Worm (Caenorhabditis elegans) whole organism, young adult: ENCODE data around the gene Y53F4B.36.
"Not testable (repeated sequence)": the region's sequence is repeated elsewhere in the genome, so short reads cannot be mapped to it uniquely, and the experiment has no call there.

ENCODE experiments used
- B0261.1 ChIP-seq: sonication (generic microtip); optimal IDR thresholded peaks from 2 replicates; lab custom pipeline; 2016; ENCODE audit warnings: mild to moderate bottlenecking, missing genetic modification characterization, moderate library complexity, missing compliant biosample characterization
- C06A6.2 ChIP-seq: fragments of 200-800 bp; sonication (Bioruptor generic); conservative IDR thresholded peaks from 2 replicates; pipeline ENCODE4 v1.3.6; 2022; ENCODE audit warnings: missing genetic modification characterization, missing compliant biosample characterization
- C17E4.6 ChIP-seq: fragments of 200-800 bp; sonication (Bioruptor generic); IDR thresholded peaks from 2 replicates; pipeline ENCODE4 v1.3.6; 2022; ENCODE audit warnings: missing genetic modification reagents, missing genetic modification characterization, missing compliant biosample characterization
- D2030.7 ChIP-seq: fragments of 200-800 bp; sonication (Bioruptor generic); IDR thresholded peaks from 2 replicates; pipeline ENCODE4 v1.3.6; 2022; ENCODE audit warnings: missing genetic modification reagents, missing genetic modification characterization, missing compliant biosample characterization
- F10E7.11 ChIP-seq: sonication (generic microtip); optimal IDR thresholded peaks from 2 replicates; lab custom pipeline; 2017; ENCODE audit warnings: mild to moderate bottlenecking, missing genetic modification characterization, moderate library complexity, missing compliant biosample characterization
- F33H1.4 ChIP-seq: fragments of 200-800 bp; sonication (Bioruptor generic); IDR thresholded peaks from 2 replicates; pipeline ENCODE4 v1.3.6; 2022; ENCODE audit warnings: missing genetic modification reagents, missing genetic modification characterization, missing compliant biosample characterization
- Y95B8A.8 ChIP-seq: fragments of 200-800 bp; sonication (Bioruptor generic); IDR thresholded peaks from 2 replicates; pipeline ENCODE4 v1.3.6; 2022; ENCODE audit warnings: missing genetic modification reagents, missing genetic modification characterization, missing compliant biosample characterization
- ama-1 ChIP-seq, 3 experiments: fragments of 150-350 bp in 1 of 3; sonication (generic microtip) in 2 of 3; optimal IDR thresholded peaks; 2 replicates each; lab custom pipeline; 2014 to 2018; ENCODE audit warnings: missing biosample characterization in 2 of 3, missing genetic modification characterization in 2 of 3, missing genetic modification reagents in 2 of 3
- aptf-3 ChIP-seq: fragments of 200-800 bp; sonication (Bioruptor generic); IDR thresholded peaks from 2 replicates; pipeline ENCODE4 v1.3.6; 2022; ENCODE audit warnings: missing genetic modification characterization, missing compliant biosample characterization
- attf-3 ChIP-seq: fragments of 200-800 bp; sonication (Bioruptor generic); conservative IDR thresholded peaks from 2 replicates; pipeline ENCODE4 v1.3.6; 2022; ENCODE audit warnings: missing genetic modification reagents, missing genetic modification characterization, missing compliant biosample characterization
- attf-5 ChIP-seq: fragments of 200-800 bp; sonication (Bioruptor generic); optimal IDR thresholded peaks from 2 replicates; lab custom pipeline; 2018; ENCODE audit warnings: mild to moderate bottlenecking, missing genetic modification characterization, missing compliant biosample characterization
- attf-6 ChIP-seq: fragments of 200-800 bp; sonication (Bioruptor generic); IDR thresholded peaks from 2 replicates; pipeline ENCODE4 v1.3.6; 2022; ENCODE audit warnings: missing genetic modification reagents, missing genetic modification characterization, missing compliant biosample characterization
- ccch-3 ChIP-seq: fragments of 200-800 bp; sonication (Bioruptor generic); optimal IDR thresholded peaks from 2 replicates; lab custom pipeline; 2018; ENCODE audit warnings: mild to moderate bottlenecking, missing genetic modification characterization, missing compliant biosample characterization
- cebp-2 ChIP-seq: fragments of 200-800 bp; sonication (Bioruptor generic); IDR thresholded peaks from 2 replicates; pipeline ENCODE4 v1.3.6; 2022; ENCODE audit warnings: missing genetic modification characterization, missing compliant biosample characterization
- chd-7 ChIP-seq: sonication (generic microtip); optimal IDR thresholded peaks from 2 replicates; lab custom pipeline; 2016; ENCODE audit warnings: mild to moderate bottlenecking, missing genetic modification characterization, moderate library complexity, missing compliant biosample characterization
- die-1 ChIP-seq: sonication (generic microtip); optimal IDR thresholded peaks from 2 replicates; lab custom pipeline; 2016; ENCODE audit warnings: missing genotype, mild to moderate bottlenecking, missing genetic modification characterization, missing compliant biosample characterization
- dpl-1 ChIP-seq: fragments of 150-350 bp; optimal IDR thresholded peaks from 2 replicates; lab custom pipeline; 2014; ENCODE audit warnings: missing biosample characterization, missing genetic modification reagents, missing genetic modification characterization
- egl-18 ChIP-seq: fragments of 200-800 bp; sonication (Bioruptor generic); IDR thresholded peaks from 2 replicates; pipeline ENCODE4 v1.3.6; 2022; ENCODE audit warnings: missing genetic modification reagents, missing genetic modification characterization, missing compliant biosample characterization
- egrh-3 ChIP-seq: fragments of 200-800 bp; sonication (Bioruptor generic); IDR thresholded peaks from 2 replicates; pipeline ENCODE4 v1.3.6; 2022; ENCODE audit warnings: missing genetic modification reagents, missing genetic modification characterization, missing compliant biosample characterization
- ekl-4 ChIP-seq: fragments of 200-800 bp; sonication (Bioruptor generic); IDR thresholded peaks from 2 replicates; pipeline ENCODE4 v1.3.6; 2022; ENCODE audit warnings: missing genetic modification reagents, missing genetic modification characterization, missing compliant biosample characterization
- fkh-3 ChIP-seq: sonication (generic microtip); optimal IDR thresholded peaks from 2 replicates; lab custom pipeline; 2016; ENCODE audit warnings: mild to moderate bottlenecking, missing genetic modification characterization, missing compliant biosample characterization
- hmg-1.2 ChIP-seq: fragments of 200-800 bp; sonication (Bioruptor generic); IDR thresholded peaks from 2 replicates; pipeline ENCODE4 v1.3.6; 2022; ENCODE audit warnings: missing genetic modification reagents, missing genetic modification characterization, missing compliant biosample characterization
- hsf-1 ChIP-seq: fragments of 200-800 bp; sonication (Bioruptor generic); IDR thresholded peaks from 2 replicates; pipeline ENCODE4 v1.3.6; 2022; ENCODE audit warnings: missing genetic modification reagents, missing genetic modification characterization, missing compliant biosample characterization
- lin-35 ChIP-seq, 3 experiments: fragments of 150-350 bp in 2 of 3; sonication (generic microtip) in 1 of 3; optimal IDR thresholded peaks; 2 replicates each; lab custom pipeline; 2014 to 2018; ENCODE audit warnings: missing biosample characterization in 3 of 3, missing genetic modification characterization in 3 of 3, missing genetic modification reagents in 3 of 3
- lin-54 ChIP-seq: fragments of 200-800 bp; sonication (Bioruptor generic); optimal IDR thresholded peaks from 2 replicates; lab custom pipeline; 2018; ENCODE audit warnings: mild to moderate bottlenecking, missing genetic modification characterization, missing compliant biosample characterization
- lir-1 ChIP-seq: fragments of 200-800 bp; sonication (Bioruptor generic); conservative IDR thresholded peaks from 2 replicates; pipeline ENCODE4 v1.3.6; 2022; ENCODE audit warnings: missing genetic modification reagents, missing genetic modification characterization, missing compliant biosample characterization
- lsl-1 ChIP-seq: fragments of 200-800 bp; sonication (Bioruptor generic); optimal IDR thresholded peaks from 2 replicates; lab custom pipeline; 2018; ENCODE audit warnings: mild to moderate bottlenecking, missing genetic modification characterization, moderate library complexity, missing compliant biosample characterization
- madf-3 ChIP-seq: fragments of 200-800 bp; sonication (Bioruptor generic); IDR thresholded peaks from 2 replicates; pipeline ENCODE4 v1.3.6; 2022; ENCODE audit warnings: missing genetic modification reagents, missing genetic modification characterization, missing compliant biosample characterization
- madf-8 ChIP-seq: fragments of 200-800 bp; sonication (Bioruptor generic); conservative IDR thresholded peaks from 2 replicates; pipeline ENCODE4 v1.3.6; 2022; ENCODE audit warnings: missing genetic modification reagents, missing genetic modification characterization, missing compliant biosample characterization
- mcd-1 ChIP-seq: fragments of 200-800 bp; sonication (Bioruptor generic); IDR thresholded peaks from 2 replicates; pipeline ENCODE4 v1.3.6; 2022; ENCODE audit warnings: missing genetic modification reagents, missing genetic modification characterization, missing compliant biosample characterization
- mel-28 ChIP-seq: sonication (generic microtip); optimal IDR thresholded peaks from 2 replicates; lab custom pipeline; 2016; ENCODE audit warnings: borderline replicate concordance, mild to moderate bottlenecking, missing genetic modification characterization, missing compliant biosample characterization
- nfyb-1 ChIP-seq: fragments of 200-800 bp; sonication (Bioruptor generic); IDR thresholded peaks from 2 replicates; pipeline ENCODE4 v1.3.6; 2022; ENCODE audit warnings: missing genetic modification reagents, missing genetic modification characterization, missing compliant biosample characterization
- nhr-179 ChIP-seq: sonication (generic microtip); optimal IDR thresholded peaks from 2 replicates; lab custom pipeline; 2016; ENCODE audit warnings: mild to moderate bottlenecking, missing genetic modification characterization, missing compliant biosample characterization
- nhr-80 ChIP-seq: sonication (generic microtip); optimal IDR thresholded peaks from 2 replicates; lab custom pipeline; 2016; ENCODE audit warnings: missing genetic modification characterization, missing compliant biosample characterization
- nhr-90 ChIP-seq: sonication (generic microtip); optimal IDR thresholded peaks from 2 replicates; lab custom pipeline; 2016; ENCODE audit warnings: missing genotype, mild to moderate bottlenecking, missing genetic modification characterization, missing compliant biosample characterization
- sdz-38 ChIP-seq: sonication (generic microtip); optimal IDR thresholded peaks from 2 replicates; lab custom pipeline; 2016; ENCODE audit warnings: missing genotype, missing genetic modification characterization, missing compliant biosample characterization
- sea-2 ChIP-seq: fragments of 200-800 bp; sonication (Bioruptor generic); IDR thresholded peaks from 2 replicates; pipeline ENCODE4 v1.3.6; 2022; ENCODE audit warnings: missing genetic modification characterization, missing compliant biosample characterization
- somi-1 ChIP-seq: fragments of 200-800 bp; sonication (Bioruptor generic); optimal IDR thresholded peaks from 2 replicates; lab custom pipeline; 2018; ENCODE audit warnings: mild to moderate bottlenecking, missing genetic modification characterization, missing compliant biosample characterization
- tlf-1 ChIP-seq: fragments of 200-800 bp; sonication (Bioruptor generic); optimal IDR thresholded peaks from 2 replicates; lab custom pipeline; 2018; ENCODE audit warnings: mild to moderate bottlenecking, missing genetic modification characterization, missing compliant biosample characterization
- zim-3 ChIP-seq: sonication (generic microtip); optimal IDR thresholded peaks from 2 replicates; lab custom pipeline; 2017; ENCODE audit warnings: mild to moderate bottlenecking, missing genetic modification characterization, moderate library complexity, missing compliant biosample characterization
- ztf-18 ChIP-seq: sonication (generic microtip); optimal IDR thresholded peaks from 2 replicates; lab custom pipeline; 2016; ENCODE audit warnings: missing genotype, mild to moderate bottlenecking, missing genetic modification characterization, missing compliant biosample characterization
- ztf-25 ChIP-seq: fragments of 200-800 bp; sonication (Bioruptor generic); IDR thresholded peaks from 2 replicates; pipeline ENCODE4 v1.3.6; 2022; ENCODE audit warnings: missing genetic modification reagents, missing genetic modification characterization, missing compliant biosample characterization

Gene Y53F4B.36

DNA sequence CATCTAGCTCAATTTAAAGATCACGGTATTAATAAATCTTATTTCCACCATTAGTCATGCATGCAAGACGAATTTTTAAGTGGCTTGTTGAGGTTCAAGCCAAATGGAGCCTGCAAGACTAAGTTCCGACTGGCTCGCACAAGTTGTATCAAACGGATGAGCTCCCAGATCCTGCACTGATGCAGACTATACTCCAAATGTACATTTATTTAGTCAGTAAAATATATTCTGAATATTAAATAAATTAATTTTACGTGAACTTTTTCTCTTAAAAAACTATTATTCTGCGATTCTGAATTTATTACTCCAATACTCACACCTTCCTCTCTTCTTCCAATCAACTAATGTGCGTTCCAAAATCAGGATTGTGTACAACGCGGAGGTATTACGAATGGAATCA lies at the start of gene Y53F4B.36:
Gene Y53F4B.36 (plus strand): TSS at position 301 of the 400 bp plus-strand sequence.
- TF ChIP-seq D2030.7 (GFP tag; lab: Robert Waterston, UW) = no peak
- TF ChIP-seq Y95B8A.8 = no peak
- TF ChIP-seq lin-54 = no peak
- no peak for TF ChIP-seq ztf-25
- TF ChIP-seq die-1 (tag; lab: Kevin White, UChicago) = no peak
- TF ChIP-seq madf-8 (GFP tag; lab: Robert Waterston, UW) = no peak
- no peak for TF ChIP-seq C17E4.6 (GFP tag; lab: Robert Waterston, UW)
- no peak for TF ChIP-seq ccch-3 (GFP tag; lab: Kevin White, UChicago)
- no peak for TF ChIP-seq hmg-1.2 (GFP tag; lab: Robert Waterston, UW)
- TF ChIP-seq, all 124 proteins: peak for 0

DNA sequence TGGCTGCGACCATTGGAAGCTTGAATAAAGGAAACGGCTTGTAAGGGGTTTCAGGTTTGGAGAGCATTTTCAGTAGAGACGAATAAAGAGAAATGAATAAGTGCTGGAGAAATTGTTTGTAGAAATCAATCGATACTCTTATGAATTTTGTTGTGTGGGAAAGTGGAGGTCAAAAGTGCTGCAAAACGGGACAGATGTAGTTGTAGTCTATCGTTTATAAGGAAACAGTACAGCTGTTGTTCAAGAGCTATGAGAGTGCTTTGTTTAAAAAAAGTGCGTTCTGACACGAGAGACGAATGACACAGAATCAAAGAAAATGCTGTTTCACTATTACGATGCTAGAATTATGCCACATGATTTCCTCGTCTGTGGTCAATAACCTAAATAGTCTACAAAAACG lies 45.2 kb upstream of the Y53F4B.36 start, which contains the start of gene Y53F4B.62:
Gene Y53F4B.62 (minus strand): TSS at position 101 of the 400 bp plus-strand sequence.
- TF ChIP-seq aptf-3 (GFP tag; lab: Robert Waterston, UW) (no peak), chd-7 (tag; lab: Kevin White, UChicago) (no peak), dpl-1 (GFP tag; lab: Kevin White, UChicago) (no peak), cebp-2 (no peak)

DNA sequence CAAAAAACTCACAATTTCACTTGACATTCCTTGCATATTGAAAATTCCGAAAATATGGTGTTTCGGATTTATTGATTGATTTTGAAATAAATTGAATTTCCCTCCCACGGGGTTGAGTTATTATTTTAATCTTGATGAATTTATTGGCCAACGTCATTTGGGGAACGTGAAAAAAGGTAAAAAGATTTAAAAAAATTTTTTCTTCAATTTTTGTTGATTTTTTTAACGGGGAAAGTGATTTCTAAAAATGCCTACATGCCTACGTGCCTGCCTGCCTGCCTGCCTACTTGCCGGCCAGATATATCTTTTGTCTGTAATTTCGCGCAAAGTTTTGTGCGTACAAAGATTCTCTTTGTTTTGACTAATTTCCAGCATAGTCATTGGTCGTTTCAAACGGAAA lies 41.4 kb upstream of the Y53F4B.36 start, which contains the start of gene Y53F4B.24:
Gene Y53F4B.24 (minus strand): TSS at position 101 of the 400 bp plus-strand sequence.
- TF ChIP-seq attf-5 (GFP tag; lab: Kevin White, UChicago) (no peak), tlf-1 (GFP tag; lab: Kevin White, UChicago) (no peak), ekl-4 (GFP tag; lab: Robert Waterston, UW) (no peak), somi-1 (no peak), lin-35 (GFP tag; optimal IDR thresholded peaks at IDR 0.05; lab: Kevin White, UChicago) (no peak), nhr-90 (tag; lab: Kevin White, UChicago) (no peak), Y95B8A.8 (no peak)

DNA sequence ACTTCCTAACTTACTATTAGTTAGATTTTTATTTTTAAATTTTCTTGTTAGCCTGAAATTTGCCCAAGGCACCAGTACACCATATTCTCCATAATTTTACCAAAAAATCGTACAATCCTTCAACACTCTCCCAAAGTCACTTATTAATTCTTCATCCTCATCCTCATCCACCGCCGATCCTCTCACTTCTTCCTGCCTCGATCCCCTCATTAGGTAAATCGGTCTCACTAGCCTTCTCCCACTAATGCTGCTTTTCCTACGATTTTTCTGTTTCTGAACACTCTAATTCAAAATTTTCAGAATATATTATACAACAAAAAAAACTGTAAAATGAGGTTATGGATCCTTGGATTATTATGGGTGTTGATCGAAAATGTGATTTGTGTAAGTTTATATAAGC lies 39.9 kb upstream of the Y53F4B.36 start, which contains the start of gene Y53F4B.25:
Gene Y53F4B.25 (plus strand): TSS at position 301 of the 400 bp plus-strand sequence.
- TF ChIP-seq egl-18 (GFP tag; lab: Robert Waterston, UW) (no peak), mcd-1 (GFP tag; lab: Robert Waterston, UW) (no peak), mel-28 (no peak), Y95B8A.8 (no peak), C06A6.2 (GFP tag; lab: Robert Waterston, UW) (no peak), madf-8 (GFP tag; lab: Robert Waterston, UW) (no peak), F10E7.11 (no peak), madf-3 (no peak), nhr-179 (tag; lab: Kevin White, UChicago) (no peak), fkh-3 (tag; lab: Kevin White, UChicago) (no peak), nhr-80 (tag; lab: Kevin White, UChicago) (no peak), sdz-38 (no peak)

DNA sequence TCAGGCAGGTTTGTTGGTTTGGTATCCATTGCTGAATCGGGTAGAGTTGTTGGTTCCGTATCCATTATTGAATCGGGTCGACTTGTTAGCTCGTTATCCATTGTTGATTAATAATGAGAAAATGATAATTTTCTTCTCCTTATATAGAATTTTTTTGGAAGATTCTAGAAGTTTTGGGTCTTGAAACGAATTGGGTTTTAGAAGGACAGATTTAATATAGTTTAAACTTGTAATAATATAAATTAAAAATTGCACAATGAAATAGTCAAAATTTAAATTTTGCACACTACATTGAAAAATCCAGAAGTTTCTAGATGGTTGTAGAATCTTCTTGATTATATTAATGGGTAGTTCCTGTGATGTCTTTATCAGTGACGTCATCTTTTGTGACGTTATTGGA lies 34.9 kb upstream of the Y53F4B.36 start, which contains the start of gene Y53F4B.26:
Gene Y53F4B.26 (minus strand): TSS at position 101 of the 400 bp plus-strand sequence.
- not testable (repeated sequence) for TF ChIP-seq ztf-18; fkh-3 (tag; lab: Kevin White, UChicago); nfyb-1
- TF ChIP-seq, all 124 proteins: peak for 0; not testable (repeated sequence) for 124

DNA sequence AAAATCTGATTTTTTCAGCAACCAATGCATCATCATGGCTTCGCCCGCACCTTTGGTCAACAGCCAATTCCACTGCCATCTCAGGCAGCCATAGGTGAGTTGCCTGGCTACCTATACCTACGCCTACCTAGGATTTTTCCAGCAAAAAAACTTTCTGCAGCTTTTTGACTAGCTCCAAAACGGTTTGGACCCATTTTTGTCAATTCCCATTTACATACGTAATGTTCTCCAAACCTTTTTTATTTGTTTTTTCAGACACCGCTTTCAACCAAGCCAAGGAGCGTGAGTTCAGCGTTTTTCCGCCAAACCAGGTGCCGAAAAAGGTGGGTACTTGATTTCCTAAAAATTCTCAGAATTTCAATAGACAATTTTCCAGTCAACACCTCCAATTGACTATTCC lies 32.0 kb upstream of the Y53F4B.36 start:
- no peak for TF ChIP-seq lsl-1 (GFP tag; lab: Kevin White, UChicago)
- TF ChIP-seq B0261.1 (tag; lab: Kevin White, UChicago) = no peak
- no peak for TF ChIP-seq attf-3 (GFP tag; lab: Robert Waterston, UW)
- no peak for TF ChIP-seq egrh-3 (GFP tag; lab: Robert Waterston, UW)
- no peak for TF ChIP-seq attf-6
- TF ChIP-seq sea-2 (GFP tag; lab: Robert Waterston, UW) = no peak
- no peak for TF ChIP-seq lin-35 (GFP tag; optimal IDR thresholded peaks at IDR 0.05; lab: Kevin White, UChicago)
- TF ChIP-seq hsf-1 (GFP tag; lab: Robert Waterston, UW) = no peak
- no peak for TF ChIP-seq zim-3 (tag; lab: Kevin White, UChicago)
- TF ChIP-seq ama-1 (optimal IDR thresholded peaks at IDR 0.05; lab: Kevin White, UChicago) = no peak
- no peak for TF ChIP-seq ama-1 (GFP tag; optimal IDR thresholded peaks at IDR 0.05; lab: Kevin White, UChicago)
- no peak for TF ChIP-seq ztf-18
- no peak for TF ChIP-seq F33H1.4
- TF ChIP-seq lir-1 (GFP tag; lab: Robert Waterston, UW) = no peak
